Fruit fly (Drosophila melanogaster): ENCODE measurements around the gene sNPF.

dm6 chr2L:20093794-20094193 is 66.1 kb downstream of the sNPF start, which contains the start of the genes Taf13 and nesd:
- TF ChIP-seq ttk (optimal IDR thresholded peaks at IDR 0.05) (no peak), psq (optimal IDR thresholded peaks at IDR 0.05) (no peak), Myc (optimal IDR thresholded peaks at IDR 0.05) (no peak)
